Worm (Caenorhabditis elegans): Measurements from ENCODE around the gene Y57G11A.2.
"Not testable (repeated sequence)": the region's sequence is repeated elsewhere in the genome, so short reads cannot be mapped to it uniquely, and the experiment has no call there.

Y57G11A.2 gene

DNA sequence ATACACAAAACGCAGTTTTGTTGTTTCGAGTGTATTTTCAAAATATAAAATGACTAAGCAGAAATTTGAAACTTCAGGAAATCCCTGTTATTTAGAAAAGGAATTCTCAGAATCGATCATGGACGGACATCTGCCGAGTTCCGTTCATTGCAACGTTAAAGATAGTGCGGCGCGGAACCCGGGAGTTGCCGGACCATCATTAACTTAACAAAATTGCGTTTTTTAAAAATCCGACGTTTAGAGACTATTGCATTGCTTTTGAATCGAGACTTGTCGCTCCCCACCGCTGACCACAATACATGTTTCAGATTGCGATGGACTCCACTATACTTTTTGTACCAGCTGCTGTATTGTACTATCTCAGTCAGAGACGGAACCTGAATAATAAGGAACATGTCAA is 10.7 kb upstream of the Y57G11A.2 start:
- no peak for TF ChIP-seq jun-1 (tag; optimal IDR thresholded peaks at IDR 0.05)

DNA sequence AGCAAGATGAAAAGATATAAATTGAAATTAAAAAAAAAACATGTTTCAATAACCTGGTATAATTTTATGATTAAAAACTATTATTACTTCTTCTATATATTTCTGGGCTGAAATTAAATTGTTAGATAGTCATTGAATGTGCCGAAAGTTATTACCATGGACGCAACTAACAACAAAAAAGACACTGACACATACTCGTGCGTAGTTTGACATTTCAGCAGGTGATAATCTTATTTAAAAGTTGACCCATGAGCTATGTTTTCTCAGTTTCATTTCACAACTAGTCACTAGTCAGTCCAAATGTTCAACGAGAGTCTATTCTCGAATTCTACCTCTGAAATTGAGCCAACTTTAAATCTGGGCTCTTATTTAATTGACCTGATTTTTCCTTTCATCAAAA is 9.4 kb upstream of the Y57G11A.2 start, which contains the start of gene T27E7.3:
TSS of gene T27E7.3 (plus strand) at position 301 of the 400 bp plus-strand sequence.
- TF ChIP-seq sup-37 (GFP tag; optimal IDR thresholded peaks at IDR 0.05): no peak
- no peak for TF ChIP-seq mab-9 (GFP tag; IDR thresholded peaks at IDR 0.05)
- no peak for TF ChIP-seq ces-1 (GFP tag; optimal IDR thresholded peaks at IDR 0.05)
- TF ChIP-seq sox-4 (tag; optimal IDR thresholded peaks at IDR 0.05): no peak
- no peak for TF ChIP-seq nhr-77 (tag; optimal IDR thresholded peaks at IDR 0.05)
- no peak for TF ChIP-seq C34B4.2 (tag; optimal IDR thresholded peaks at IDR 0.05)
- no peak for TF ChIP-seq hlh-17 (GFP tag; optimal IDR thresholded peaks at IDR 0.05; ENCODE audit: borderline replicate concordance)
- no peak for TF ChIP-seq pax-3 (tag; optimal IDR thresholded peaks at IDR 0.05)
- TF ChIP-seq egl-27 (tag; optimal IDR thresholded peaks at IDR 0.05): no peak
- no peak for TF ChIP-seq nhr-71 (tag; optimal IDR thresholded peaks at IDR 0.05)
- no peak for TF ChIP-seq unc-62 (GFP tag; optimal IDR thresholded peaks at IDR 0.05)
- TF ChIP-seq jun-1 (tag; optimal IDR thresholded peaks at IDR 0.05): no peak
- TF ChIP-seq ceh-88 (GFP tag; IDR thresholded peaks at IDR 0.05): no peak
- no peak for TF ChIP-seq nhr-19 (GFP tag; conservative IDR thresholded peaks at IDR 0.05)
- TF ChIP-seq dpl-1 (GFP tag; optimal IDR thresholded peaks at IDR 0.05): no peak
- no peak for TF ChIP-seq fos-1 (tag; optimal IDR thresholded peaks at IDR 0.05)
- no peak for TF ChIP-seq alr-1 (tag; optimal IDR thresholded peaks at IDR 0.05; ENCODE audit: borderline replicate concordance)
- TF ChIP-seq lin-35 (GFP tag; optimal IDR thresholded peaks at IDR 0.05): no peak
- TF ChIP-seq C16A3.4 (tag; optimal IDR thresholded peaks at IDR 0.05): no peak
- TF ChIP-seq nhr-237 (tag; optimal IDR thresholded peaks at IDR 0.05): no peak

DNA sequence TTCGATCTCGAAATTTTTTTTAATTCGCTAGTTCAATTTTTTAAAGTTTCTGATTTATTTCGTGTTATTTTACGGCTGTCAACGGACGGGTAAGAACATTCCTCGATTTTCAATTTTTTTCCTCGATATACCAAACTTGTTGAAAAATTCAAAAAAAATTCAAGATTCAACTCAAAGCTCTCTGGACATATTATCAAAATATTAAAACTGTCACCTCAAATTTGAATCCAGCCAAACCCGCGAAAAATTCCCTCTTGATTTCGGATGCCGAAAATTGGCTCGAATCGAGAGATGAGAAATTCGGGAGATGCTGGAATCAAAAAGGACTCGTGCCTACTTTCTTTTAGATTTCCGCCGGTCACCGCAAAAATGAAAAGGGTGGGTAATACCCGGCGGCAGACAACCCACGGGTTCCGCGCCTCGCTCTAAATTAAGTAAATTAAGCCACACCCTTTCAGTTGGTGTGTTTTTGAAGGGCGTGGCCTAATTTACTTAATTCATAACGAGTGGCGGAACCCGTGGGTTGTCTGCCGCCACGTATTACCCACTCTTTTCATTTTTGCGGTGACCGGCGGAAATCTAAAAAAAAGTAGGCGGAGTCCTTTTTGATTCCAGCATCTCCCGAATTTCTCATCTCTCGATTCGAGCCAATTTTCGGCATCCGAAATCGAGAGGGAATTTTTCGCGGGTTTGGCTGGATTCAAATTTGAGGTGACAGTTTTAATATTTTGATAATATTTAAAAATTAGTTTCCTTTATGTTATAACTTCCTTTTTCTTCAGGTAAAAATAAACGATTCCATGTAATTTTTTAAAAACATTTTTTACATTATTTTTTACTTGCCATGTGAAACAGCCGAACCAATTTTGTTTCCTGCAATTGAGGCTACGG is 6.2 kb upstream of the Y57G11A.2 start:
- not testable (repeated sequence) for TF ChIP-seq efl-1 (optimal IDR thresholded peaks at IDR 0.05)
- peak in 1 of 2 experiments; percentile 57 for TF ChIP-seq efl-1 (GFP tag; optimal IDR thresholded peaks at IDR 0.05 in 1 of 2)

DNA sequence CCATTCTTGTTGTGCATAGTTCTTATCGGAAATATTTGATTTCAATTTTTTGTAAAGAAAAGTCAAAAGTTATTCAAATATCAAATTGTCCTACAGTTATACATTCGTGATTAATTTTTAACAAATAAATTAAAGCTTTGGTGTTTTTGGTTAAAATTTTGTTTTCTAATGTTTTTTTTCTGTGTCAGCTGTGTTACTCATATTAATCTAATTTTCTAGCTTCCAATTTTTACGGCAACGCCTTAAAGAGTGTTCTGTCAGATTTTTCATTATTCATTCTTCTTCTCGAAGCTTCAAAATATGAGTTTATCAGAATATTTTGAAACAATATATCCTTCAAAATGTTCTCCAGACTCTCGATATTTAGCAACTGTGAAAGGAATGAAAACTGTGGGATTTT is 4.2 kb upstream of the Y57G11A.2 start, which contains the start of gene srh-63:
TSS of gene srh-63 (plus strand) at position 301 of the 400 bp plus-strand sequence.
- no peak for TF ChIP-seq lin-35 (GFP tag; optimal IDR thresholded peaks at IDR 0.05)
- TF ChIP-seq efl-3 (GFP tag; optimal IDR thresholded peaks at IDR 0.05): no peak
- TF ChIP-seq hpl-2 (GFP tag; optimal IDR thresholded peaks at IDR 0.05): no peak

DNA sequence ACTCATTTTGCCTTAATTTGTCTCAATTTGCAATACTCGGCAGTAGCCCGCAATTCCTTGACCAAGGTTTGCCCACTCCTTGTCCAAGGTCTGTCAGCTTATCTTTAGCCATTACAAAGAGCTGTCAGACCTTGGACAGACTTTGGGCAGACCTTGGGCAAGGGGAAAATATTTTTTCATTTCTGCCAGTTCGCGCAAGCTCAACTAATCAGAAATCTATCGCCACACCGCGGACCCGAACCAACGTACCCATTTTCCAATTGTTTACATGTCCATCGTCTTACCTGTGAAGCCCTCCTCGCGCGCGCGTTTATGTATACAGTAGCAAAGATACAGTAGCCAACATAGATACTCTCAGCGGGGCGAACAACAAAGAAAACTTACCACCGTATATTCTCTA is 4.2 kb downstream of the Y57G11A.2 start:
- TF ChIP-seq tlp-1 (tag; optimal IDR thresholded peaks at IDR 0.05): no peak
- TF ChIP-seq unc-98 (GFP tag; IDR thresholded peaks at IDR 0.05): no peak
- no peak for TF ChIP-seq blmp-1 (tag; optimal IDR thresholded peaks at IDR 0.05)
- TF ChIP-seq fkh-4 (tag; optimal IDR thresholded peaks at IDR 0.05; ENCODE audit: borderline replicate concordance): no peak
- TF ChIP-seq irx-1 (tag; optimal IDR thresholded peaks at IDR 0.05): no peak
- no peak for TF ChIP-seq nhr-237 (tag; optimal IDR thresholded peaks at IDR 0.05)
- no peak for TF ChIP-seq fos-1 (tag; optimal IDR thresholded peaks at IDR 0.05)
- TF ChIP-seq jun-1 (tag; optimal IDR thresholded peaks at IDR 0.05): no peak
- TF ChIP-seq elt-3 (tag; optimal IDR thresholded peaks at IDR 0.05): no peak
- no peak for TF ChIP-seq lin-35 (GFP tag; optimal IDR thresholded peaks at IDR 0.05)
- TF ChIP-seq pag-3 (tag; optimal IDR thresholded peaks at IDR 0.05; ENCODE audit: borderline replicate concordance, insufficient read depth): no peak
- no peak for TF ChIP-seq ceh-63 (GFP tag; optimal IDR thresholded peaks at IDR 0.05)
- no peak for TF ChIP-seq isw-1 (GFP tag; IDR thresholded peaks at IDR 0.05)
- TF ChIP-seq skn-1 (tag; optimal IDR thresholded peaks at IDR 0.05): no peak
